Worm (Caenorhabditis elegans): ENCODE measurements around the gene R102.4.
A peak's percentile ranks its signal among the peaks of the same experiment; 100 is the strongest.
"Not testable (repeated sequence)": the region's sequence is repeated elsewhere in the genome, so short reads cannot be mapped to it uniquely, and the experiment has no call there.

The R102.4 gene

DNA sequence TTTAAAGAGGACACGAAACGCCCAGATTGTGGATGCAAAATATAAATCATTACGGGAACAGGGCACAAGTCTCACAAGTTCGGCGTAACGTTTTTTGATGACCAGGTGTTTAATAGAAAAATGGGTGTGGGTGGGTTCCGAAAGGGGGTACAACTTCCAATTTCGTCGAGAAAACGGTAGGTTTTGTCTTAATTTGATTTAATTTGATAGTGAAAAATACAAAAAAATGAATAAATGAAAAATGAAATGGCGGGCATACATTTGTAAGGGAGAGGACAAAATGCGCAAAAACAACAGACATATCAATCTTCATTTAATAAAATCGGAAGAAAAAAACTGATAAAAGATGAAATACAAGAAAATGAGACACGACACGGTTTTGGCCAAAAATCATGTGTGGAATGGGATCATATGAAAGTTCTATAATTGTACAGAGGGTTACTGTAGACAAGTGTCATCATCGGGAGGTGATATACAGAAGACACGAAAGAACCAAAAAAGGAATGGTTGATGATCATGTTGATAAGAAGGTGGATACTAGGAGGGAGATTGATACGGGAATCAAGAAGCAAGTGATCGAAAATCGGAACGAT, 6.9 kb upstream of the R102.4 start:
- no peak for TF ChIP-seq dao-5 (tag; optimal IDR thresholded peaks at IDR 0.05)
- no peak for TF ChIP-seq W03F9.2 (tag; optimal IDR thresholded peaks at IDR 0.05)
- no peak for TF ChIP-seq him-1 (tag; optimal IDR thresholded peaks at IDR 0.05)

DNA sequence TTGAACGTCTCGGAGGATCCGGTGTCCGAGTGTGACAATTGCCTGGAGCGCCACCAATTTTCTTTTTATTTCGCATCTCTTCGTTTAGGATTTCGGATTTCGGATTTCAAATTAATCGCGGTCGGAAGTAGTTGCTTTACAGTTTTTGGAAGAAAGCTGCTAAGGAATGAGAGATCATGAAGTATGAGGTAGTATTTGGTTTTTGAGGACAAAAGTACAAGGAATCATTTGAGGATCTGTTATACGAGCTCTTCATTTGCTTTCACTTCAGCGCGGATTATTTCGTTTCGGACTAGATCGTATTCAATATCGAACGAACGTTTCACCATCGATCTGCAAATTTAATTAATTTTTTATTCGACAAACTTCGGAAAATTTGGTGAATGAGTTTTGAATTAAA, 4.6 kb upstream of the R102.4 start, which contains the start of gene R102.11:
Gene R102.11, minus strand, starts transcription at position 101 of the 400 bp plus-strand sequence.
- TF ChIP-seq dao-5 (tag; optimal IDR thresholded peaks at IDR 0.05) (no peak), him-1 (tag; optimal IDR thresholded peaks at IDR 0.05) (no peak), W03F9.2 (tag; optimal IDR thresholded peaks at IDR 0.05) (no peak)

DNA sequence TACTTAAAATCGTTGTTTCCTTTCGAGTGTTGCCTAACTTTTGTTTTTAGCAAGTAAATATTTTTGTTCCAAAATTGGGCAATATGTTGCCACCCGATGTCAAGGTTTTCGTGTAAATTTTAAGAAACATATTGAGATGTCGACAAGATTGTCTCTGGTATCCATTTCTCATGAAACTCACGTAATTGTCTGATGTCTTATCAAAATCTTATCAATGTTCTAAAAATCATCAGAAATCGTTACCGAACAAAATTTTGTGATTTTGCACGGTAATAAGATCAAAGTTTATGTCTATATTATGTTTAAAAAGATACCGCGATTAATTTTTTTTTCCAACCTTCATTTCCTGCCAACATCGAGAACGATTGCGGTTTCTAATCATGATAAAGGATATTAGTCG, 3.9 kb upstream of the R102.4 start:
- TF ChIP-seq W03F9.2 (tag; optimal IDR thresholded peaks at IDR 0.05) = no peak
- no peak for TF ChIP-seq him-1 (tag; optimal IDR thresholded peaks at IDR 0.05)
- TF ChIP-seq dao-5 (tag; optimal IDR thresholded peaks at IDR 0.05) = no peak

DNA sequence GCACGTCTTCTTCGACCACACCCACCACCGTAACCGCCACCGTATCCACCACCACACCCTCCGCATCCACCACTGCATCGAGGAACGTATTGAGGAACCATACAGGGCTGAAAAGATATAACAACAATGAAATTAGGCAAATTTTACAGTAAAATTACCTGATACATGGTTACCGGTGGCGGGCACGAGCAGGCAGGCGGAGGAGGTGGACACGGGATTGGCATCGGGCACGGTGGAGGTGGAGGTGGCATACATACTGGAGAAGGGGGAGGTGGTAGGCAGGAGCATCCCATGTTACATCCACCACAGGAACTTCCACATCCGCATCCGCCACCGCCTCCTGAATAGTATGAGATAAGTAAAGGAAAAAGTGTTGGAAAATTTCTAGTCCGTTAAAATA, 3.4 kb upstream of the R102.4 start:
- TF ChIP-seq W03F9.2 (tag; optimal IDR thresholded peaks at IDR 0.05) = no peak
- TF ChIP-seq dao-5 (tag; optimal IDR thresholded peaks at IDR 0.05) = no peak
- no peak for TF ChIP-seq him-1 (tag; optimal IDR thresholded peaks at IDR 0.05)

DNA sequence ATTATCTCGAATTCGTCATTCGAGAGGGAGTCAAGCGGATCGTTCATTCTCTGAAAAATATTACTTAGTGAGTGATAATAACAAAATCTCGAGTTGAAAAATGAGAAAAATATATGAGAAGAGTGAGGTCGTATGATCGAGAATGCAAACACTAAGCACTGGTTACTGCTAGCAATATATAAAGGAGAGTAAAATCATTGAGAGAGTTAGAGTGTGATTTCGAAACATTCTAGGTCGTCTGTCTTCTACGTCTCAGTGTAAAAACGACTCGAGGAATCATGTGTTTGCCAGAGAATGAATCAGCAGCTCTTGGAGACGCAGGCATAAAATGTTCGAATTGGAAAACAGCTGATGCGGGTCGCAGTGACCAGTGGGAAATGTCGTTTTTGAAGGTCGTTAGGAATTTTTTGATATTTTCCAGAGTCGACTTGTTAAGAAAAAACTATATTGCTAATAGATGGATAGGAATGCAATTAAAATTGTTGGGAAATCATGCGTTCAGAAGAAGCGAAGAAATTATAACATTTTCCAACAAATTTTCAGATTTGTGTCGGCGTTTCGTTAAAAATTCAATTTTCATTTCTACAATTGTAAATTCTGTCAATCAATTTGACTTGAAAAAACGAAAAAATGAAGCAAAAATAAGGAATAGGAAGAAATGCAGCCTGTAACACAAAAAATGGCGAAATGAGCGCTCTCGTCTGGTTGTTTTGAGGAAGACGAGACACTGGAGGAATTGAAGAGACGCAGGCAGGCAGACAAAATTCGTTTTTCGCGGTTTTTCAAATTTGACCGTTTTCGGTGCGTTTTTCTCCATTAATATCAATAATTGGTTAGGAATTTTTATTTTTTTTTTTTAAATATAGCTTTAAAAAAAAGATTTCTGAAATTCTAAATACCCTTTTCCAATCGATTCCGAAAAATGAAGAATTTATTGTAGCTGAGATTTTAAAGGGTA, 2.2 kb upstream of the R102.4 start, which contains the start of gene allo-1:
Gene allo-1, minus strand, starts transcription at position 51 of the 958 bp plus-strand sequence.
- no peak for TF ChIP-seq dao-5 (tag; optimal IDR thresholded peaks at IDR 0.05)
- TF ChIP-seq W03F9.2 (tag; optimal IDR thresholded peaks at IDR 0.05) = peak; percentile 62

DNA sequence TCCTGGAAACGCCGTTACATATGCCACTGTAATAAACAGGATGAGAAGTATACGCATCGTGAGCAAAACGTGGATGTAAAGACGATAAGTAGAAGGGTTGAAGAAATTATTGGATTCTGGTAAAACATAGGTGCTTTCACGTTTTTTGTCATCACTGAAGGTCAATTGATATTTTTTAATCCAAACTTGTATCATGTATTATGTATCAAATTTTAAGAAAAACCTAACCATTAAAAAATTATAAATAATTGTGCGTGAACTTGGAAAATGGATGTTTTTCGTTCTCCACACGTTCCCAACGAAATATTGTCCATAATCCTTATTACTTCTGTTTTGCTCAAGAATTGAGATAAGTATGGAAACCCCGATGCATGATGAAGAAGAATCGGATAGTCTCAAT, 5.0 kb downstream of the R102.4 start, which contains the start of gene R102.8:
Gene R102.8, minus strand, starts transcription at position 101 of the 400 bp plus-strand sequence.
- no peak for TF ChIP-seq dao-5 (tag; optimal IDR thresholded peaks at IDR 0.05)
- TF ChIP-seq W03F9.2 (tag; optimal IDR thresholded peaks at IDR 0.05) = no peak
- TF ChIP-seq him-1 (tag; optimal IDR thresholded peaks at IDR 0.05) = no peak

DNA sequence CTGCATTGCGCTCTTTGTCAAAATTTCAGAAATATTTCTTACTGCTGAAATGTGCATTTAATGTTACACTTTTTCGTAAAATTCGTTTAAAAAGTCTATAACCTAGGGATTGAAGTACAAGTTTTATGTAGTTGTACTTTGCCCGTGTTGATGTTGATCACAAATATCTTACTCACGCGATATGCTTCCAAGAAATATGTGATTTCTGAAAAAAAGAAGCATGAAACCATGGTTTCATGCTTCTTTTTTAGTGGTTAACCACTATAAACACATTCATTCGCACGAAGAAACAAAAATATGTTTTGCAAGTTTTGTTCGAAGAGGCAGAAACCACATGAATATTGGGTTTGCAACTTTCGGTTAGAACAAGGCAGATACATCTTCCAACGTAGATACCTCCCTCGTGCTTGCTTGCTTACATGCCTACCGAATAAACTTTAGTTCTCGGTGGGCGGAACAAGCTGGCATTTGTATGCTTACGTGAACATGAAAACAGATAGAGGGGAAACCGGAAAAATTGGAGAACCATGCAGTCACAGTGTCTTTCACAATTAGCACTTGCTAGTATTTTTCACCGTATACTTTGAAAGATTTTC, 6.0 kb downstream of the R102.4 start, which contains the start of gene R102.3:
Gene R102.3, plus strand, starts transcription at position 546 of the 596 bp plus-strand sequence.
- TF ChIP-seq W03F9.2 (tag; optimal IDR thresholded peaks at IDR 0.05) (no peak), dao-5 (tag; optimal IDR thresholded peaks at IDR 0.05) (no peak), him-1 (tag; optimal IDR thresholded peaks at IDR 0.05) (no peak)

DNA sequence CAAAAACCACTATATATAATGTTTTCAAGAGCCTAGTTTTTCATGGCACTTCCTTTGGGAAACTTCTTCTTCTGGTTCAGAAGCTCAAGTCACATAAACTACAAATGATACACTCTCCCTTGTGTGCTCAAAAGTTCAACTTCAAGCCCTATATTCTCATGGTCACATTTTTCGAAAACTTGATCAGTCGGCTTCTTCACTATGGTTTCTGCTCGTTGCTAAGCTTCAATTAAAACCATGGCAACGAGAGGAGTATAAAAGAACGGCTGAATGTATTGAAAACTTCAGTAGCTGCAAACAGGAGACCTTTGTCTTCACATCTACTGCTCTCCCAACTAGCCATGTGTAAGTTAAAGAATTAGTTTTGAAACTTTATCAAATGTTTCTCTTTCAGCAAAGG, 7.8 kb downstream of the R102.4 start, which contains the start of gene R102.2:
Gene R102.2, plus strand, starts transcription at position 301 of the 400 bp plus-strand sequence.
- not testable (repeated sequence) for TF ChIP-seq him-1, dao-5, W03F9.2 (tag; optimal IDR thresholded peaks at IDR 0.05)

DNA sequence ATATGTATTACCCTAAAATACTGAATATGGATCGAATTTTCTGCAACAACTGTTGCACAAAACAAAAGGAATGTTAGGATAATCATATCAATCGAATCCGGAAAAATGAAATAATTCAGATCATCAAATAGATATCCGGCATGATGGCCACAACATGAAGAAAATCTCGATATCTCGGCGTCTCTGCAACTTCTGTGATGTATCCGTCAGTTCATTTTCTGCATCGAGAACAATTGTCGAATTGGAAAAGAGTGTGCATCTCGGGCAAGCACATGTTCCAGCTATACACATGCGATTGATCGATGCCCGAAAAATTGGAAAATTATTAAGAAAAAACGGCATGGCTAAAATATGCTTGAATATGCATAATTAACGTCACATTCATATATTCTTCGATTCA, 9.3 kb downstream of the R102.4 start, which contains the start of the genes K08C7.6 and R102.1:
Gene K08C7.6, minus strand, starts transcription at position 101 of the 400 bp plus-strand sequence.
Gene R102.1, plus strand, starts transcription at position 291 of the 400 bp plus-strand sequence.
- TF ChIP-seq dao-5 (tag; optimal IDR thresholded peaks at IDR 0.05) = no peak
- no peak for TF ChIP-seq him-1 (tag; optimal IDR thresholded peaks at IDR 0.05)

DNA sequence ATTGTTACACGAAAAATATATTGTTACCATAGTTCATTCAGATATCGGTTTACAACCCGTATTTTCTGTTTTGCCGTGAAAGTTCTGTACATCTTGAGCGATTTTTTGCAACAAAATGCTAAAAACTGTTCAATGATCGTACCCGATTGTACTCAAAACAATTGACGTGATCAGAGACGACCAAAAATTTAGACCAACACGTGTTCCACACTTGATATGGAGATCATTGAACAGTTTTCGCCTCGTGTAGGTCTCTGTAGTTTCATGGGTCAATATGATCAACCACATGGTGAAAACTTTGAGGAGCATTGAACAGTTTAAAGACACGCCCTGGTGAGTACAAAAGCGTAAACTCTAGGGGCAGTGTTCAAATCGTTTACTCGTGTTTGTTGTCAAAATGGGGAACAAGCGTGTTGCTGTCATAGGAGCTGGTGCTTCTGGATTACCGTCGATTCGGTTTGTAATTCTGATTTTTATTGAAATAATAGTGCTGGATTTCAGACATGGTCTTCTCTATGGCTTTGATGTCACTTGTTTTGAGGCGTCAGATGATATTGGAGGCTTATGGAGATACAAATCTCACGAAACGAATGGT, 12.9 kb downstream of the R102.4 start, which contains the start of gene fmo-2:
Gene fmo-2, plus strand, starts transcription at position 370 of the 595 bp plus-strand sequence.
- TF ChIP-seq him-1 (tag; optimal IDR thresholded peaks at IDR 0.05) (no peak), dao-5 (tag; optimal IDR thresholded peaks at IDR 0.05) (no peak), W03F9.2 (tag; optimal IDR thresholded peaks at IDR 0.05) (no peak)

DNA sequence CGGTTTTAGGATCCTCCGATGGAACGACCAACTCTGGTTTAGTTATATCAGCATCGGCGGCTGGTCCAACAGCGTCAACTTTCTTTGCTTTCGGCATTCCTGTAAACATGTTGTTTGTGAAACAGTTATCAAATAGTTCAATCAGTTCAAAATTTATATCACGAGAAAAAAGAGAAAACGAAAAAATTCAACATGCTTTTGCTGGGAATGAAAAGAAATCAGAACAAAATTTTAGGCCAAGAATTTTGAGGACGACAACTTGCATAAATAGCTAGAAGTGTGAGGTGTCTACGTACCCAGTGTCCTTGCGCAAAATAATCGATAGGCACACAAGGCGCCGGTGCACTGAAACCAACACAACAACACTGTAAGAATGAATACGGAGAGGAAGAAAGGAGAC, 14.7 kb downstream of the R102.4 start, which contains the start of gene K08C7.4:
Gene K08C7.4, minus strand, starts transcription at position 101 of the 400 bp plus-strand sequence.
- no peak for TF ChIP-seq him-1 (tag; optimal IDR thresholded peaks at IDR 0.05)
- TF ChIP-seq dao-5 (tag; optimal IDR thresholded peaks at IDR 0.05) = no peak
- TF ChIP-seq W03F9.2 (tag; optimal IDR thresholded peaks at IDR 0.05) = no peak

DNA sequence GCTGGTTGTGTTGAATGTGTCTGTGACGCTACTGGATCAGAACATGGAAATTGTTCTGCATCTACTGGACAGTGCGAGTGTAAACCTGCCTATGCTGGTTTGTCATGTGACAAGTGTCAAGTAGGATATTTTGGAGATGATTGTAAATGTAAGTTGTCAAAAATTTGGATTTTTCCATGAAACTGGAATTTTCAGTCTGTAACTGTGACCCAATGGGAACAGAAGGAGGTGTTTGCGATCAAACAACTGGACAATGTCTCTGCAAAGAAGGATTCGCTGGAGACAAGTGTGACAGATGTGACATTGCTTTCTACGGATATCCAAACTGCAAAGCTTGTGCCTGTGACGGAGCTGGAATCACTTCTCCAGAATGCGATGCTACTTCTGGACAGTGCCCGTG, 26.5 kb downstream of the R102.4 start:
- TF ChIP-seq W03F9.2 (tag; optimal IDR thresholded peaks at IDR 0.05) (no peak), dao-5 (tag; optimal IDR thresholded peaks at IDR 0.05) (no peak), him-1 (tag; optimal IDR thresholded peaks at IDR 0.05) (no peak)

DNA sequence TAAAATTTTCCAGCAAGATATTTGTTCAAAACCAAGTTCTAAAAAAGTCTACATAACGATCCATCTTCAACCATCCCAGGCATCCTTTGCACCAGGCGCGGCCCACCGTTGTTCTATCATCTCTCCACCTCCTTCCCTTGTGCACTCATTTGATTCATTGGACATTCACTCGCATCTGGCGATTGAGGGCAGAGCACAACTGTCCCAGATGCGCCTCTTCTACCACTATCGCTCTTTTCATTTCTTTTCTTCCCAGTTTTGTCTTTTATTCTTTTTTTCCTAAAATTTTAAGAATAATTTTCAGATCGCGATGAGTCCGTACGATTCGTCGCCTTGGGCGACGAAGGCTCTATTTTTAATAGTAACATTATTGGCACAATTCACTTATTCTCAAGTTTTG, 28.6 kb downstream of the R102.4 start, which contains the start of gene epi-1:
Gene epi-1, plus strand, starts transcription at position 301 of the 400 bp plus-strand sequence.
- TF ChIP-seq dao-5 (tag; optimal IDR thresholded peaks at IDR 0.05) (no peak), W03F9.2 (tag; optimal IDR thresholded peaks at IDR 0.05) (no peak), him-1 (tag; optimal IDR thresholded peaks at IDR 0.05) (no peak)
